Fruit fly (Drosophila melanogaster): ENCODE data around the gene glo.

Gene glo

DNA sequence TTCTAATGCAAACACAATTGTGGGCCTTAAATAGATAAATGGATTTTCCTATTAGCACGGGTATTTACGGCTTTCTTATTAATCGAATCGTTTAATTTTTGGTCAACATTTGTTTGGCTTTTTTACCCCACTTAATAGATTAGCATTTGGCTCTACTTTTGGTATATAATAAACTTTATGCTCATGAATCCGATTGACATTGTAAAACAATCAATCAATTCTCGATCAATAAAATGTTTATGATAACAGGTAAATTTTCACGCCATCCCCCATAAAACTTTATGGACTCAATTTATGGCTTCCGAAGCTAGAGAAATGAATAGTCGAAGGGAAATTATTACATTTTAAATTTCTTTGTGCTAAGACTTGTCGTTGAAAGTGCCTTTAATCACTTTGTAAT, 9.6 kb downstream of the glo start (continued):
- TF ChIP-seq vvl (GFP tag; IDR thresholded peaks at IDR 0.05) = 0 out of 2 replicates have a peak, but pooled peaks have one; percentile 12
- peak; percentile 86 for TF ChIP-seq CG6254 (GFP tag; optimal IDR thresholded peaks at IDR 0.05)
- TF ChIP-seq en (GFP tag; optimal IDR thresholded peaks at IDR 0.05) = no peak
- no peak for TF ChIP-seq dm (GFP tag; optimal IDR thresholded peaks at IDR 0.05)
- peak; percentile 62 for TF ChIP-seq NfI (GFP tag; optimal IDR thresholded peaks at IDR 0.05)
- peak; percentile 38 for TF ChIP-seq D19A (tag; optimal IDR thresholded peaks at IDR 0.05)
- peak; percentile 14 for TF ChIP-seq CG7928 (GFP tag; optimal IDR thresholded peaks at IDR 0.05)
- peak; percentile 58 for TF ChIP-seq Asciz (GFP tag; optimal IDR thresholded peaks at IDR 0.05)
- TF ChIP-seq bowl (GFP tag; IDR thresholded peaks at IDR 0.05) = 0 out of 2 replicates have a peak, but pooled peaks have one; percentile 8
- peak; percentile 14 for TF ChIP-seq CG12391 (tag; optimal IDR thresholded peaks at IDR 0.05)
- no peak for TF ChIP-seq ftz-f1 (GFP tag; optimal IDR thresholded peaks at IDR 0.05)
- no peak for TF ChIP-seq row (GFP tag; IDR thresholded peaks at IDR 0.05)
- peak; percentile 80 for TF ChIP-seq gcm (GFP tag; optimal IDR thresholded peaks at IDR 0.05)
- peak; percentile 61; the same call in 1 of the 2 replicates for TF ChIP-seq Atf6 (GFP tag; IDR thresholded peaks at IDR 0.05)
- no peak for TF ChIP-seq CG7357 (GFP tag; IDR thresholded peaks at IDR 0.05)
- peak; percentile 19 for TF ChIP-seq Meics (GFP tag; optimal IDR thresholded peaks at IDR 0.05)
- peak; percentile 78 for TF ChIP-seq CG17568 (GFP tag; optimal IDR thresholded peaks at IDR 0.05)
- peak; percentile 41 for TF ChIP-seq CG2712 (tag; optimal IDR thresholded peaks at IDR 0.05)
- TF ChIP-seq rib (GFP tag; IDR thresholded peaks at IDR 0.05) = no peak
- peak; percentile 15 for TF ChIP-seq Spps (tag; optimal IDR thresholded peaks at IDR 0.05)
- TF ChIP-seq CG11695 (GFP tag; IDR thresholded peaks at IDR 0.05) = no peak
- TF ChIP-seq usp (GFP tag; optimal IDR thresholded peaks at IDR 0.05) = no peak
- peak; percentile 4 for TF ChIP-seq ems (GFP tag; optimal IDR thresholded peaks at IDR 0.05)
- no peak for TF ChIP-seq CG14667 (GFP tag; IDR thresholded peaks at IDR 0.05)
- peak; percentile 35 for TF ChIP-seq CG4707 (GFP tag; optimal IDR thresholded peaks at IDR 0.05)
- peak; percentile 15 for TF ChIP-seq CG8359 (GFP tag; optimal IDR thresholded peaks at IDR 0.05; ENCODE audit: borderline replicate concordance)
- TF ChIP-seq Neu2 (GFP tag; optimal IDR thresholded peaks at IDR 0.05; ENCODE audit: borderline replicate concordance) = no peak
- peak; percentile 23 for TF ChIP-seq CG6813 (GFP tag; optimal IDR thresholded peaks at IDR 0.05)
- peak; percentile 63 for TF ChIP-seq CG8388 (GFP tag; optimal IDR thresholded peaks at IDR 0.05)
- no peak for TF ChIP-seq jumu (GFP tag; optimal IDR thresholded peaks at IDR 0.05)
- TF ChIP-seq mirr (GFP tag; optimal IDR thresholded peaks at IDR 0.05) = peak; percentile 57
- no peak for TF ChIP-seq pzg (GFP tag; optimal IDR thresholded peaks at IDR 0.05)
- TF ChIP-seq tap (tag; optimal IDR thresholded peaks at IDR 0.05) = peak; percentile 69
- TF ChIP-seq CG12299 (tag; optimal IDR thresholded peaks at IDR 0.05) = peak; percentile 57
- TF ChIP-seq Oli (tag; optimal IDR thresholded peaks at IDR 0.05) = peak; percentile 66
- peak; percentile 80 for TF ChIP-seq CG31441 (GFP tag; IDR thresholded peaks at IDR 0.05)
- TF ChIP-seq CG32767 (GFP tag; IDR thresholded peaks at IDR 0.05) = no peak
- peak; percentile 73 for TF ChIP-seq CG13296 (GFP tag; optimal IDR thresholded peaks at IDR 0.05)
- peak; percentile 21 for TF ChIP-seq nmo (GFP tag; optimal IDR thresholded peaks at IDR 0.05)
- no peak for TF ChIP-seq lola (GFP tag; optimal IDR thresholded peaks at IDR 0.05)
- TF ChIP-seq Hr51 (GFP tag; optimal IDR thresholded peaks at IDR 0.05) = peak in 1 of 2 experiments; percentile 75
- peak; percentile 79 for TF ChIP-seq CG15269 (tag; optimal IDR thresholded peaks at IDR 0.05)
- peak; percentile 37 for TF ChIP-seq CG15011 (GFP tag; optimal IDR thresholded peaks at IDR 0.05)
- no peak for TF ChIP-seq fd102C (GFP tag; optimal IDR thresholded peaks at IDR 0.05)
- no peak for TF ChIP-seq CG11456 (GFP tag; IDR thresholded peaks at IDR 0.05)
- no peak for TF ChIP-seq Dll (GFP tag; IDR thresholded peaks at IDR 0.05; ENCODE audit: partially characterized antibody)
- TF ChIP-seq CG31365 (tag; optimal IDR thresholded peaks at IDR 0.05) = peak; percentile 45
- peak; percentile 22 for TF ChIP-seq Deaf1 (tag; optimal IDR thresholded peaks at IDR 0.05)
- TF ChIP-seq oc (tag; optimal IDR thresholded peaks at IDR 0.05) = peak; percentile 62
- peak; percentile 23 for TF ChIP-seq CG17186 (GFP tag; optimal IDR thresholded peaks at IDR 0.05)
